Worm (Caenorhabditis elegans): ENCODE results near the gene ZC395.5.

- TF ChIP-seq nhr-77 (tag; optimal IDR thresholded peaks at IDR 0.05) = no peak
- no peak for TF ChIP-seq ztf-4 (tag; optimal IDR thresholded peaks at IDR 0.05)
- TF ChIP-seq lin-39 (tag; optimal IDR thresholded peaks at IDR 0.05) = no peak
- TF ChIP-seq lsy-2 (tag; optimal IDR thresholded peaks at IDR 0.05) = no peak
- TF ChIP-seq ztf-11 (tag; optimal IDR thresholded peaks at IDR 0.05) = no peak
- TF ChIP-seq fos-1 (tag; optimal IDR thresholded peaks at IDR 0.05) = no peak
- TF ChIP-seq mdl-1 (tag; optimal IDR thresholded peaks at IDR 0.05) = no peak
- TF ChIP-seq skn-1 (tag; optimal IDR thresholded peaks at IDR 0.05) = no peak
- no peak for TF ChIP-seq lin-13 (GFP tag; optimal IDR thresholded peaks at IDR 0.05)
- no peak for TF ChIP-seq ceh-16 (tag; optimal IDR thresholded peaks at IDR 0.05)
- no peak for TF ChIP-seq ceh-82 (tag; optimal IDR thresholded peaks at IDR 0.05)
- TF ChIP-seq aly-2 (tag; optimal IDR thresholded peaks at IDR 0.05) = no peak
- no peak for TF ChIP-seq snpc-4 (tag; optimal IDR thresholded peaks at IDR 0.05)
These were observed 2.8 kb upstream of the ZC395.5 start, which contains the start of gene gro-1 for ce11 chrIII:5264813-5265212.
